Fruit fly (Drosophila melanogaster): ENCODE measurements around the gene ltl.

Gene ltl

DNA sequence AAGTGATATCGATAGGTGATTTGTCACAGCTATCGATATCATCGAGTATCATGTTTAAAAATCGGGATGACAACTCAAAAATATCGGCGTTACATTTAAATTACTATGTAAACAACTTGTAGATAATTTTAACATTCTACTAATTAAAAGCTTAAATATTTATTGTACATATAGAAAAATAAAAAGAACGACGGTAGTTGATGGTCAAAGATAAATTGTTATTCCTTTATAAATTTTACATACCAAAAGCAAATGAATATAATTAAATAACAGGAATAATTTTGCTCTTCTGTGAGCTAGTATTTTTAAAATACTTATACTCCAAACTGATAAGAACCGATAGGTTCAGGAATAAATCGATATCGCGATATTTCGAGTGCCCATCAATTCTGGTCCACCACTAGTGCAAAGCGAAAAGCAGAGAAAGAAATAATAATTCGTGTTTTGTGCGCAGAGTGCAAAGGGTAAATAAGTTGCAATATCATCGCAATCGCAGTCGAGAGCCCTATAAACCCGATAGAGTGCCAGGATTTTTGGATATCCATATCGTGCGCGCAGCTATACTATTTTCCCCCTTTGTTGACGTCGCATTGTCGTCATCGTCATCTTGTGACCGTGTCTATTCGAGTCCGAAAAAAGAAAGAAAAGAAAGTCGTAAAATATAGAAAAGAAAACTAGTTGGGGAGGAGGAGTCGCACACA, 9.7 kb downstream of the ltl start, which contains the start of gene lqf (continued):
- no peak for TF ChIP-seq mirr (GFP tag; optimal IDR thresholded peaks at IDR 0.05)
- no peak for TF ChIP-seq sima (GFP tag; optimal IDR thresholded peaks at IDR 0.05)
- no peak for TF ChIP-seq CG12942 (GFP tag; optimal IDR thresholded peaks at IDR 0.05)
- TF ChIP-seq CG13424 (tag; optimal IDR thresholded peaks at IDR 0.05), result peak; percentile 38
- TF ChIP-seq ap (GFP tag; IDR thresholded peaks at IDR 0.05), result no peak
- peak; percentile 92 for TF ChIP-seq Scr (GFP tag; IDR thresholded peaks at IDR 0.05; ENCODE audit: partially characterized antibody)
- peak; percentile 24; the same call in 1 of the 2 replicates for TF ChIP-seq Rfx (GFP tag; IDR thresholded peaks at IDR 0.05)
- TF ChIP-seq Nf-YB (GFP tag; optimal IDR thresholded peaks at IDR 0.05), result no peak
- no peak for TF ChIP-seq sqz (GFP tag; optimal IDR thresholded peaks at IDR 0.05)
- no peak for TF ChIP-seq Ets65A (GFP tag)
- no peak for TF ChIP-seq GATAe (GFP tag; conservative IDR thresholded peaks at IDR 0.05)
- TF ChIP-seq CG10274 (GFP tag; optimal IDR thresholded peaks at IDR 0.05), result no peak
- no peak for TF ChIP-seq C15 (GFP tag; IDR thresholded peaks at IDR 0.05)
- no peak for TF ChIP-seq Elba2 (GFP tag; optimal IDR thresholded peaks at IDR 0.05)
- no peak for TF ChIP-seq CG17359 (tag; optimal IDR thresholded peaks at IDR 0.05)
- TF ChIP-seq bsh (GFP tag; optimal IDR thresholded peaks at IDR 0.05), result peak in 1 of 2 experiments; percentile 43
- no peak for TF ChIP-seq gt (GFP tag; IDR thresholded peaks at IDR 0.05)
- TF ChIP-seq Poxn (GFP tag; IDR thresholded peaks at IDR 0.05), result no peak
- no peak for TF ChIP-seq CG18476 (GFP tag; optimal IDR thresholded peaks at IDR 0.05)
- no peak for TF ChIP-seq CG6765 (GFP tag; optimal IDR thresholded peaks at IDR 0.05)
- peak; percentile 18 for TF ChIP-seq Abd-B (GFP tag; optimal IDR thresholded peaks at IDR 0.05)
- no peak for TF ChIP-seq luna (GFP tag; optimal IDR thresholded peaks at IDR 0.05)
- TF ChIP-seq CG4404 (GFP tag; IDR thresholded peaks at IDR 0.05), result no peak
- TF ChIP-seq CG17328 (GFP tag; IDR thresholded peaks at IDR 0.05), result no peak
- peak; percentile 24 for TF ChIP-seq CG10267 (tag; optimal IDR thresholded peaks at IDR 0.05)
- peak; percentile 58 for TF ChIP-seq gem (tag; optimal IDR thresholded peaks at IDR 0.05)
- no peak for TF ChIP-seq CG3847 (GFP tag; IDR thresholded peaks at IDR 0.05)
- no peak for TF ChIP-seq mam (GFP tag; optimal IDR thresholded peaks at IDR 0.05)
- no peak for TF ChIP-seq klu (GFP tag; IDR thresholded peaks at IDR 0.05)
- no peak for TF ChIP-seq CG3726 (GFP tag; IDR thresholded peaks at IDR 0.05)
- no peak for TF ChIP-seq tgo (GFP tag; IDR thresholded peaks at IDR 0.05)
- TF ChIP-seq CG6791 (GFP tag; IDR thresholded peaks at IDR 0.05; ENCODE audit: partially characterized antibody), result peak; percentile 74
- TF ChIP-seq br (optimal IDR thresholded peaks at IDR 0.05), result no peak
- no peak for TF ChIP-seq CG3281 (GFP tag; optimal IDR thresholded peaks at IDR 0.05)
- peak; percentile 83 for TF ChIP-seq sna (GFP tag; IDR thresholded peaks at IDR 0.05; ENCODE audit: partially characterized antibody)
- TF ChIP-seq chm (GFP tag; IDR thresholded peaks at IDR 0.05), result no peak
- no peak for TF ChIP-seq kni (GFP tag; optimal IDR thresholded peaks at IDR 0.05)
- no peak for TF ChIP-seq MBD-R2 (GFP tag; IDR thresholded peaks at IDR 0.05)
- no peak for TF ChIP-seq CG15011 (GFP tag; optimal IDR thresholded peaks at IDR 0.05)
- TF ChIP-seq D (optimal IDR thresholded peaks at IDR 0.05), result no peak
- TF ChIP-seq D (GFP tag; optimal IDR thresholded peaks at IDR 0.05), result no peak
- TF ChIP-seq CrebB (tag; optimal IDR thresholded peaks at IDR 0.05), result no peak
- no peak for TF ChIP-seq CG1602 (GFP tag; optimal IDR thresholded peaks at IDR 0.05)
- TF ChIP-seq CG8478 (optimal IDR thresholded peaks at IDR 0.05), result no peak
- no peak for TF ChIP-seq bigmax (GFP tag; optimal IDR thresholded peaks at IDR 0.05)
- no peak for TF ChIP-seq prd (optimal IDR thresholded peaks at IDR 0.05)
- TF ChIP-seq prd (GFP tag; IDR thresholded peaks at IDR 0.05), result no peak
- TF ChIP-seq MTF-1 (GFP tag; optimal IDR thresholded peaks at IDR 0.05; ENCODE audit: borderline replicate concordance), result no peak
- no peak for TF ChIP-seq pros (GFP tag; optimal IDR thresholded peaks at IDR 0.05)
- TF ChIP-seq oc (tag; optimal IDR thresholded peaks at IDR 0.05), result no peak
- TF ChIP-seq CG13624 (GFP tag; optimal IDR thresholded peaks at IDR 0.05), result no peak
- no peak for TF ChIP-seq CG7928 (GFP tag; optimal IDR thresholded peaks at IDR 0.05)
